Worm (Caenorhabditis elegans): ENCODE data around the gene F41H10.3.
"Not testable (repeated sequence)": the region's sequence is repeated elsewhere in the genome, so short reads cannot be mapped to it uniquely, and the experiment has no call there.

ce11 chrIV:5350480-5351193, 19.0 kb upstream of the F41H10.3 start, which contains the start of gene gba-4:
- not testable (repeated sequence) for TF ChIP-seq him-1, W03F9.2 (tag; optimal IDR thresholded peaks at IDR 0.05)

All from whole organism, L4/young adult.